Worm (Caenorhabditis elegans) whole organism, L2 larva: Measurements from ENCODE around the gene irld-39.
A peak's percentile ranks its signal among the peaks of the same experiment; 100 is the strongest.

ENCODE experiments used
- C34F6.9 ChIP-seq: fragments of 150-350 bp; optimal IDR thresholded peaks from 2 replicates; lab custom pipeline; 2014; ENCODE audit warnings: missing biosample characterization, missing genetic modification characterization
- F13H6.1 ChIP-seq: sonication (generic microtip); optimal IDR thresholded peaks from 2 replicates; lab custom pipeline; 2016; ENCODE audit warnings: missing genetic modification characterization, missing compliant biosample characterization
- R02D3.7 ChIP-seq: fragments of 150-350 bp; optimal IDR thresholded peaks from 2 replicates; lab custom pipeline; 2014; ENCODE audit warnings: missing biosample characterization, missing genetic modification characterization
- Y55F3AM.14 ChIP-seq: fragments of 200-800 bp; sonication (Bioruptor generic); optimal IDR thresholded peaks from 2 replicates; lab custom pipeline; 2018; ENCODE audit warnings: mild to moderate bottlenecking, missing genetic modification characterization, missing compliant biosample characterization
- alr-1 ChIP-seq: fragments of 150-350 bp; optimal IDR thresholded peaks from 2 replicates; lab custom pipeline; 2014; ENCODE audit warnings: missing biosample characterization, missing genetic modification characterization
- ama-1 ChIP-seq: fragments of 150-350 bp; optimal IDR thresholded peaks from 2 replicates; lab custom pipeline; 2018; ENCODE audit warnings: inconsistent platforms
- ceh-16 ChIP-seq: fragments of 150-350 bp; optimal IDR thresholded peaks from 2 replicates; lab custom pipeline; 2014; ENCODE audit warnings: missing biosample characterization, missing genetic modification characterization
- ceh-82 ChIP-seq: fragments of 150-350 bp; optimal IDR thresholded peaks from 2 replicates; lab custom pipeline; 2014; ENCODE audit warnings: missing biosample characterization, missing genetic modification characterization
- crh-2 ChIP-seq: sonication (generic microtip); optimal IDR thresholded peaks from 2 replicates; lab custom pipeline; 2017; ENCODE audit warnings: missing biosample characterization, missing genetic modification characterization
- dmd-4 ChIP-seq: sonication (generic microtip); optimal IDR thresholded peaks from 2 replicates; lab custom pipeline; 2017; ENCODE audit warnings: missing biosample characterization, missing genetic modification characterization
- elt-3 ChIP-seq: sonication (generic microtip); optimal IDR thresholded peaks from 2 replicates; lab custom pipeline; 2017; ENCODE audit warnings: missing biosample characterization, missing genetic modification characterization
- fos-1 ChIP-seq: fragments of 150-350 bp; optimal IDR thresholded peaks from 2 replicates; lab custom pipeline; 2014; ENCODE audit warnings: missing biosample characterization, missing genetic modification characterization
- gmeb-1 ChIP-seq: fragments of 150-350 bp; optimal IDR thresholded peaks from 2 replicates; lab custom pipeline; 2014; ENCODE audit warnings: missing biosample characterization, missing genetic modification characterization
- lin-11 ChIP-seq: fragments of 150-350 bp; sonication (generic microtip); optimal IDR thresholded peaks from 2 replicates; lab custom pipeline; 2014; ENCODE audit warnings: missing biosample characterization, missing genetic modification characterization, inconsistent platforms, mixed read lengths
- lsy-2 ChIP-seq, 2 experiments: fragments of 150-350 bp in 1 of 2; sonication (generic microtip) in 1 of 2; optimal IDR thresholded peaks; 2 replicates each; lab custom pipeline; 2014 to 2017; ENCODE audit warnings: missing biosample characterization in 2 of 2, missing genetic modification characterization in 2 of 2
- mab-5 ChIP-seq: fragments of 150-350 bp; optimal IDR thresholded peaks from 2 replicates; lab custom pipeline; 2014; ENCODE audit warnings: missing biosample characterization, missing genetic modification characterization
- mbf-1 ChIP-seq: sonication (generic microtip); optimal IDR thresholded peaks from 2 replicates; lab custom pipeline; 2017; ENCODE audit warnings: missing biosample characterization, missing genetic modification characterization
- mdl-1 ChIP-seq, 2 experiments: fragments of 150-350 bp in 1 of 2; sonication (generic microtip) in 1 of 2; optimal IDR thresholded peaks; 2 replicates each; lab custom pipeline; 2017; ENCODE audit warnings: missing biosample characterization in 2 of 2, missing genetic modification characterization in 2 of 2
- nhr-10 ChIP-seq: sonication (generic microtip); optimal IDR thresholded peaks from 2 replicates; lab custom pipeline; 2017; ENCODE audit warnings: missing biosample characterization, missing genetic modification characterization
- nhr-11 ChIP-seq: fragments of 150-350 bp; optimal IDR thresholded peaks from 2 replicates; lab custom pipeline; 2014; ENCODE audit warnings: missing biosample characterization, missing genetic modification characterization
- nhr-129 ChIP-seq: fragments of 150-350 bp; optimal IDR thresholded peaks from 2 replicates; lab custom pipeline; 2014; ENCODE audit warnings: missing biosample characterization, missing genetic modification characterization
- nhr-21 ChIP-seq: fragments of 150-350 bp; optimal IDR thresholded peaks from 2 replicates; lab custom pipeline; 2014; ENCODE audit warnings: missing biosample characterization, missing genetic modification characterization
- nhr-23 ChIP-seq: fragments of 150-350 bp; optimal IDR thresholded peaks from 2 replicates; lab custom pipeline; 2014; ENCODE audit warnings: missing biosample characterization, missing genetic modification reagents, missing genetic modification characterization
- nhr-237 ChIP-seq: fragments of 150-350 bp; optimal IDR thresholded peaks from 2 replicates; lab custom pipeline; 2014; ENCODE audit warnings: missing biosample characterization, missing genetic modification characterization
- nhr-25 ChIP-seq: fragments of 150-350 bp; sonication (generic microtip); optimal IDR thresholded peaks from 3 replicates; lab custom pipeline; 2014; ENCODE audit warnings: missing biosample characterization, missing genetic modification characterization
- nhr-6 ChIP-seq: fragments of 150-350 bp; optimal IDR thresholded peaks from 2 replicates; lab custom pipeline; 2014; ENCODE audit warnings: missing biosample characterization, missing genetic modification characterization
- nhr-77 ChIP-seq: fragments of 150-350 bp; optimal IDR thresholded peaks from 2 replicates; lab custom pipeline; 2014; ENCODE audit warnings: missing biosample characterization, missing genetic modification characterization
- peb-1 ChIP-seq: fragments of 150-350 bp; optimal IDR thresholded peaks from 2 replicates; lab custom pipeline; 2014; ENCODE audit warnings: missing biosample characterization, missing genetic modification characterization
- sem-4 ChIP-seq: fragments of 150-350 bp; optimal IDR thresholded peaks from 2 replicates; lab custom pipeline; 2014; ENCODE audit warnings: missing biosample characterization, missing genetic modification reagents, missing genetic modification characterization
- skn-1 ChIP-seq: sonication (generic microtip); optimal IDR thresholded peaks from 2 replicates; lab custom pipeline; 2017; ENCODE audit warnings: missing biosample characterization, missing genetic modification characterization
- sma-3 ChIP-seq: sonication (generic microtip); optimal IDR thresholded peaks from 2 replicates; lab custom pipeline; 2016; ENCODE audit warnings: missing genetic modification reagents, missing genetic modification characterization, missing compliant biosample characterization
- sma-9 ChIP-seq, 2 experiments: fragments of 150-350 bp in 1 of 2; sonication (generic microtip) in 1 of 2; optimal IDR thresholded peaks; 2 replicates each; lab custom pipeline; 2014 to 2016; ENCODE audit warnings: missing genetic modification characterization in 2 of 2, mild to moderate bottlenecking in 1 of 2, missing biosample characterization in 1 of 2, missing compliant biosample characterization in 1 of 2, missing genetic modification reagents in 1 of 2, moderate library complexity in 1 of 2
- snpc-4 ChIP-seq: fragments of 150-350 bp; optimal IDR thresholded peaks from 2 replicates; lab custom pipeline; 2014; ENCODE audit warnings: missing biosample characterization, missing genetic modification characterization
- unc-39 ChIP-seq: fragments of 150-350 bp; optimal IDR thresholded peaks from 2 replicates; lab custom pipeline; 2014; ENCODE audit warnings: missing biosample characterization, missing genetic modification characterization
- unc-55 ChIP-seq: fragments of 150-350 bp; sonication (generic microtip); optimal IDR thresholded peaks from 3 replicates; lab custom pipeline; 2014; ENCODE audit warnings: missing biosample characterization, missing genetic modification reagents, missing genetic modification characterization
- unc-62 ChIP-seq: fragments of 150-350 bp; optimal IDR thresholded peaks from 2 replicates; lab custom pipeline; 2014; ENCODE audit warnings: missing biosample characterization, missing genetic modification reagents, missing genetic modification characterization
- zag-1 ChIP-seq: fragments of 150-350 bp; optimal IDR thresholded peaks from 2 replicates; lab custom pipeline; 2014; ENCODE audit warnings: missing biosample characterization, missing genetic modification characterization
- ztf-1 ChIP-seq: fragments of 200-800 bp; sonication (Bioruptor generic); conservative IDR thresholded peaks from 2 replicates; pipeline ENCODE4 v1.3.6; 2022; ENCODE audit warnings: missing genetic modification characterization, missing compliant biosample characterization
- ztf-11 ChIP-seq: sonication (generic microtip); optimal IDR thresholded peaks from 2 replicates; lab custom pipeline; 2017; ENCODE audit warnings: missing biosample characterization, missing genetic modification characterization
- ztf-4 ChIP-seq: fragments of 150-350 bp; optimal IDR thresholded peaks from 2 replicates; lab custom pipeline; 2014; ENCODE audit warnings: missing biosample characterization, missing genetic modification characterization

The irld-39 gene

DNA sequence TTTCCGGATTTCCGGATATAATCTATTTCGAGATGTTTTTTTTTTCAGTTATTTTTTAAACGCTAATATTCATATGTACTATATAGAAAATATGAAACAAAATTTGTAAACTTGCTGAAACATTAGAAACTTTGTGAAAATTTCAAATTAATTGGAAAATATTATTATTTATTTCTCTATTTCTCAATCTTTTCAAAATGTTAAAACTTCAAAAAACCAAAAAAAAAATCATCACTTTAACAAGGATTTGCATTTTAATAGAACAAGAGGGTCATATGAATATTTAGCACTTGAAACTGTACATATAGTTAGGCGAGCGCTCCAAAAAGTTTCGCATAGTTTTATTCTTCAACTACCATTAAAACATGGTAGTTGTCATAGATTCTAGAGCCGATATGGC, 36.2 kb upstream of the irld-39 start, which contains the start of gene Y7A9A.1:
TSS of gene Y7A9A.1 (plus strand) at position 301 of the 400 bp plus-strand sequence.
- TF ChIP-seq nhr-23 (tag; lab: Kevin White, UChicago) (no peak), nhr-11 (tag; lab: Kevin White, UChicago) (no peak), ama-1 (lab: Kevin White, UChicago) (no peak), gmeb-1 (tag; lab: Kevin White, UChicago) (no peak), elt-3 (no peak), R02D3.7 (tag; lab: Kevin White, UChicago) (no peak), alr-1 (no peak), nhr-6 (tag; lab: Kevin White, UChicago) (no peak), C34F6.9 (no peak), ceh-16 (tag; lab: Kevin White, UChicago) (no peak), unc-62 (GFP tag; lab: Kevin White, UChicago) (no peak)

DNA sequence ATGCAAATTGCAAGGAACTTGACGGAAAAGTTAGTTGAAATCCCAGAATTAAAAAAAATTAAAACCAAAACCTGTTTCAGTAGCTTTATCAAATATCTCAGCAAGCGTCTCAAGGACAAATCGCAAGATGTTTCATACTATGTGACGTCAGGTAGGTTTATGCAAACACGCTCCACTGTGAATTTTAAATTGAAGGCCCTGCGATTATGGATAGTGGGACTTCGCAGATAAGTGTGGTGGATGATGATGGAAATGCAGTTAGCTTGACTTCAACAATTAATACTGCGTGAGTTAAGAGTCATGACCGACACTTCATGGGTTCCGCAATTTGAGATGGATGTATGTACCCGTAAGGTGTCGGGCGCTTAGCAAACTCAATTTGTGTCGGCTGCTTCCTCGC, 33.1 kb upstream of the irld-39 start:
- no peak for TF ChIP-seq nhr-6 (tag; lab: Kevin White, UChicago)
- no peak for TF ChIP-seq unc-55 (GFP tag; lab: Kevin White, UChicago)
- TF ChIP-seq ama-1 (lab: Kevin White, UChicago) = no peak
- no peak for TF ChIP-seq nhr-25 (tag; lab: Kevin White, UChicago)
- no peak for TF ChIP-seq sma-9 (GFP tag; optimal IDR thresholded peaks at IDR 0.05; lab: Kevin White, UChicago)
- TF ChIP-seq sma-9 (tag; optimal IDR thresholded peaks at IDR 0.05; lab: Kevin White, UChicago) = no peak
- TF ChIP-seq sma-3 (GFP tag; lab: Kevin White, UChicago) = no peak
- TF ChIP-seq ceh-82 (tag; lab: Kevin White, UChicago) = no peak
- TF ChIP-seq Y55F3AM.14 (GFP tag; lab: Kevin White, UChicago) = no peak
- no peak for TF ChIP-seq peb-1 (tag; lab: Kevin White, UChicago)
- no peak for TF ChIP-seq zag-1 (tag; lab: Kevin White, UChicago)
- no peak for TF ChIP-seq fos-1 (tag; lab: Kevin White, UChicago)
- TF ChIP-seq ztf-11 (tag; lab: Kevin White, UChicago) = no peak
- TF ChIP-seq unc-39 (tag; lab: Kevin White, UChicago) = no peak
- no peak for TF ChIP-seq ztf-4 (tag; lab: Kevin White, UChicago)
- no peak for TF ChIP-seq lsy-2 (tag; optimal IDR thresholded peaks at IDR 0.05; lab: Kevin White, UChicago)
- TF ChIP-seq elt-3 = no peak
- no peak for TF ChIP-seq R02D3.7 (tag; lab: Kevin White, UChicago)
- TF ChIP-seq mab-5 = no peak
- no peak for TF ChIP-seq mdl-1 (tag; optimal IDR thresholded peaks at IDR 0.05; lab: Kevin White, UChicago)
- no peak for TF ChIP-seq snpc-4 (tag; lab: Kevin White, UChicago)

- TF ChIP-seq C34F6.9 = no peak
- TF ChIP-seq nhr-237 (tag; lab: Kevin White, UChicago) = no peak
- TF ChIP-seq ztf-11 (tag; lab: Kevin White, UChicago) = no peak
These were observed 30.9 kb upstream of the irld-39 start, which contains the start of gene H25K10.1 for ce11 chrIV:16202074-16202473. TSS of gene H25K10.1 (plus strand) at chrIV:16202374.

DNA sequence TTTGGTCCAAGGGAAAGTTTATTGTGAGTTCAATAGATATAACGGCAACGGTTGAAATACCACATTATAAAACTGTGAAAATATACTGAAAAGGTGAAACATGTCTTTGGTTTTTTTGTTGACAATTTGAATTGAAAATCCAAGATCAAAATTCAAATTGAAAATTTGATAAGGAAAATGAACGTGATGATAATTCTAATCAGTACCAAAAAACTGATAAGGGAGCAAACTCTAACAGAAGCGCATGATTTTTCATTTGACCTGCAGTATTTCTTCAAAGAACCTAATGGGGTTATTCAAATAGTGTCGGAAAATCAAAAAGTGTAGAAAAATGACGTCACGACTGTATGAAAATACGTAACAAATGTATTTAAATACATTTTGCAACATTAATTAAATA, 29.6 kb upstream of the irld-39 start:
- TF ChIP-seq crh-2 (tag; lab: Kevin White, UChicago) (peak; percentile 28), nhr-11 (tag; lab: Kevin White, UChicago) (no peak), sem-4 (no peak), nhr-6 (tag; lab: Kevin White, UChicago) (no peak), sma-9 (GFP tag; optimal IDR thresholded peaks at IDR 0.05; lab: Kevin White, UChicago) (peak; percentile 68), sma-9 (tag; optimal IDR thresholded peaks at IDR 0.05; lab: Kevin White, UChicago) (no peak), elt-3 (no peak), alr-1 (no peak), fos-1 (tag; lab: Kevin White, UChicago) (peak; percentile 68), Y55F3AM.14 (GFP tag; lab: Kevin White, UChicago) (no peak), skn-1 (peak; percentile 62)

ce11 chrIV:16210913-16211312, 22.0 kb upstream of the irld-39 start, which contains the start of gene H25K10.2:
TSS of gene H25K10.2 (minus strand) at chrIV:16211013.
- TF ChIP-seq nhr-11 (tag; lab: Kevin White, UChicago) (no peak), ceh-16 (tag; lab: Kevin White, UChicago) (no peak), Y55F3AM.14 (GFP tag; lab: Kevin White, UChicago) (no peak), nhr-129 (tag; lab: Kevin White, UChicago) (no peak), mbf-1 (tag; lab: Kevin White, UChicago) (no peak), R02D3.7 (tag; lab: Kevin White, UChicago) (no peak), snpc-4 (tag; lab: Kevin White, UChicago) (no peak), nhr-77 (no peak), ama-1 (lab: Kevin White, UChicago) (no peak), nhr-10 (tag; lab: Kevin White, UChicago) (no peak), ceh-82 (tag; lab: Kevin White, UChicago) (no peak), ztf-1 (GFP tag; lab: Robert Waterston, UW) (no peak), nhr-21 (tag; lab: Kevin White, UChicago) (no peak), dmd-4 (tag; lab: Kevin White, UChicago) (no peak), F13H6.1 (tag; lab: Kevin White, UChicago) (no peak), lin-11 (tag; lab: Kevin White, UChicago) (no peak), crh-2 (tag; lab: Kevin White, UChicago) (no peak), sma-9 (GFP tag; optimal IDR thresholded peaks at IDR 0.05; lab: Kevin White, UChicago) (no peak), sma-9 (tag; optimal IDR thresholded peaks at IDR 0.05; lab: Kevin White, UChicago) (no peak)
